Worm (Caenorhabditis elegans) whole organism, young adult: ENCODE data around the gene F44E2.8.

Source experiments
- B0336.3 ChIP-seq: fragments of 200-800 bp; sonication (Bioruptor generic); IDR thresholded peaks from 2 replicates; pipeline ENCODE4 v1.3.6; 2022; ENCODE audit warnings: missing genetic modification characterization, missing compliant biosample characterization
- D2030.7 ChIP-seq: fragments of 200-800 bp; sonication (Bioruptor generic); IDR thresholded peaks from 2 replicates; pipeline ENCODE4 v1.3.6; 2022; ENCODE audit warnings: missing genetic modification reagents, missing genetic modification characterization, missing compliant biosample characterization
- F22D6.2 ChIP-seq: sonication (generic microtip); optimal IDR thresholded peaks from 2 replicates; lab custom pipeline; 2016; ENCODE audit warnings: mild to moderate bottlenecking, missing genetic modification characterization, missing compliant biosample characterization
- F23B12.7 ChIP-seq: sonication (generic microtip); optimal IDR thresholded peaks from 2 replicates; lab custom pipeline; 2017; ENCODE audit warnings: missing genetic modification characterization, mild to moderate bottlenecking, missing compliant biosample characterization, antibody characterized with exemption, moderate library complexity; ENCODE audit not compliant: insufficient read depth
- F37B4.10 ChIP-seq: fragments of 200-800 bp; sonication (Bioruptor generic); IDR thresholded peaks from 2 replicates; pipeline ENCODE4 v1.3.6; 2022; ENCODE audit warnings: missing genetic modification characterization, missing compliant biosample characterization
- F39B2.1 ChIP-seq: fragments of 200-800 bp; sonication (Bioruptor generic); IDR thresholded peaks from 2 replicates; pipeline ENCODE4 v1.3.6; 2022; ENCODE audit warnings: missing genetic modification reagents, missing genetic modification characterization, missing compliant biosample characterization
- T07F8.4 ChIP-seq: sonication (generic microtip); optimal IDR thresholded peaks from 2 replicates; lab custom pipeline; 2016; ENCODE audit warnings: mild to moderate bottlenecking, missing genetic modification characterization, moderate library complexity, missing compliant biosample characterization
- T26A5.8 ChIP-seq: sonication (generic microtip); optimal IDR thresholded peaks from 2 replicates; lab custom pipeline; 2016; ENCODE audit warnings: missing genetic modification characterization, missing compliant biosample characterization
- Y56A3A.18 ChIP-seq: fragments of 200-800 bp; sonication (Bioruptor generic); IDR thresholded peaks from 2 replicates; pipeline ENCODE4 v1.3.6; 2022; ENCODE audit warnings: missing genetic modification reagents, missing genetic modification characterization, missing compliant biosample characterization
- Y79H2A.3 ChIP-seq: fragments of 200-800 bp; sonication (Bioruptor generic); conservative IDR thresholded peaks from 2 replicates; pipeline ENCODE4 v1.3.6; 2022; ENCODE audit warnings: missing genetic modification reagents, missing genetic modification characterization, missing compliant biosample characterization
- Y95B8A.8 ChIP-seq: fragments of 200-800 bp; sonication (Bioruptor generic); IDR thresholded peaks from 2 replicates; pipeline ENCODE4 v1.3.6; 2022; ENCODE audit warnings: missing genetic modification reagents, missing genetic modification characterization, missing compliant biosample characterization
- ZK185.1 ChIP-seq: sonication (generic microtip); optimal IDR thresholded peaks from 2 replicates; lab custom pipeline; 2016; ENCODE audit warnings: mild to moderate bottlenecking, missing genetic modification characterization, missing compliant biosample characterization; ENCODE audit not compliant: poor library complexity, severe bottlenecking
- aptf-2 ChIP-seq: fragments of 200-800 bp; sonication (Bioruptor generic); conservative IDR thresholded peaks from 2 replicates; pipeline ENCODE4 v1.3.6; 2022; ENCODE audit warnings: missing genetic modification reagents, missing genetic modification characterization, missing compliant biosample characterization
- atf-7 ChIP-seq: sonication (generic microtip); optimal IDR thresholded peaks from 2 replicates; lab custom pipeline; 2017; ENCODE audit warnings: mild to moderate bottlenecking, missing genetic modification characterization, missing compliant biosample characterization
- cebp-2 ChIP-seq: fragments of 200-800 bp; sonication (Bioruptor generic); IDR thresholded peaks from 2 replicates; pipeline ENCODE4 v1.3.6; 2022; ENCODE audit warnings: missing genetic modification characterization, missing compliant biosample characterization
- dox-1 ChIP-seq: fragments of 200-800 bp; sonication (Bioruptor generic); IDR thresholded peaks from 2 replicates; pipeline ENCODE4 v1.3.6; 2022; ENCODE audit warnings: missing genetic modification reagents, missing genetic modification characterization, missing compliant biosample characterization
- dpff-1 ChIP-seq: sonication (generic microtip); optimal IDR thresholded peaks from 2 replicates; lab custom pipeline; 2017; ENCODE audit warnings: mild to moderate bottlenecking, missing genetic modification characterization, missing compliant biosample characterization
- gei-17 ChIP-seq: fragments of 200-800 bp; sonication (Bioruptor generic); optimal IDR thresholded peaks from 2 replicates; lab custom pipeline; 2018; ENCODE audit warnings: mild to moderate bottlenecking, missing genetic modification characterization, missing compliant biosample characterization
- him-1 ChIP-seq: sonication (generic microtip); optimal IDR thresholded peaks from 2 replicates; lab custom pipeline; 2016; ENCODE audit warnings: missing genotype, missing genetic modification reagents, missing genetic modification characterization, missing compliant biosample characterization
- hlh-12 ChIP-seq: sonication (generic microtip); optimal IDR thresholded peaks from 2 replicates; lab custom pipeline; 2016; ENCODE audit warnings: missing genetic modification characterization, missing compliant biosample characterization
- hmg-1.2 ChIP-seq: fragments of 200-800 bp; sonication (Bioruptor generic); IDR thresholded peaks from 2 replicates; pipeline ENCODE4 v1.3.6; 2022; ENCODE audit warnings: missing genetic modification reagents, missing genetic modification characterization, missing compliant biosample characterization
- hrde-1 ChIP-seq: sonication (generic microtip); optimal IDR thresholded peaks from 2 replicates; lab custom pipeline; 2016; ENCODE audit warnings: missing genetic modification characterization, mild to moderate bottlenecking, missing compliant biosample characterization, moderate library complexity, missing genotype, missing genetic modification reagents, borderline replicate concordance
- lag-1 ChIP-seq: fragments of 200-800 bp; sonication (Bioruptor generic); IDR thresholded peaks from 2 replicates; pipeline ENCODE4 v1.3.6; 2022; ENCODE audit warnings: missing genetic modification reagents, missing genetic modification characterization, missing compliant biosample characterization
- lin-26 ChIP-seq: fragments of 200-800 bp; sonication (Bioruptor generic); IDR thresholded peaks from 2 replicates; pipeline ENCODE4 v1.3.6; 2022; ENCODE audit warnings: missing genetic modification reagents, missing genetic modification characterization, missing compliant biosample characterization
- lin-40 ChIP-seq: sonication (generic microtip); optimal IDR thresholded peaks from 2 replicates; lab custom pipeline; 2016; ENCODE audit warnings: missing genetic modification characterization, mild to moderate bottlenecking, missing compliant biosample characterization, missing genotype, missing genetic modification reagents
- lir-1 ChIP-seq: fragments of 200-800 bp; sonication (Bioruptor generic); conservative IDR thresholded peaks from 2 replicates; pipeline ENCODE4 v1.3.6; 2022; ENCODE audit warnings: missing genetic modification reagents, missing genetic modification characterization, missing compliant biosample characterization
- mes-4 ChIP-seq: sonication (generic microtip); optimal IDR thresholded peaks from 2 replicates; lab custom pipeline; 2016; ENCODE audit warnings: missing genotype, missing genetic modification characterization, missing compliant biosample characterization
- mxl-1 ChIP-seq: sonication (generic microtip); optimal IDR thresholded peaks from 2 replicates; lab custom pipeline; 2016; ENCODE audit warnings: missing genetic modification characterization, missing compliant biosample characterization
- nfya-1 ChIP-seq: sonication (generic microtip); optimal IDR thresholded peaks from 2 replicates; lab custom pipeline; 2017; ENCODE audit warnings: antibody characterized with exemption, missing compliant biosample characterization, missing genetic modification characterization, borderline replicate concordance; ENCODE audit not compliant: insufficient read depth
- pbrm-1 ChIP-seq: fragments of 200-800 bp; sonication (Bioruptor generic); IDR thresholded peaks from 2 replicates; pipeline ENCODE4 v1.3.6; 2022; ENCODE audit warnings: missing genetic modification reagents, missing genetic modification characterization, missing compliant biosample characterization
- repo-1 ChIP-seq: sonication (generic microtip); optimal IDR thresholded peaks from 2 replicates; lab custom pipeline; 2017; ENCODE audit warnings: mild to moderate bottlenecking, missing genetic modification characterization, missing compliant biosample characterization
- sdz-38 ChIP-seq: sonication (generic microtip); optimal IDR thresholded peaks from 2 replicates; lab custom pipeline; 2016; ENCODE audit warnings: missing genotype, missing genetic modification characterization, missing compliant biosample characterization
- sea-2 ChIP-seq: fragments of 200-800 bp; sonication (Bioruptor generic); IDR thresholded peaks from 2 replicates; pipeline ENCODE4 v1.3.6; 2022; ENCODE audit warnings: missing genetic modification characterization, missing compliant biosample characterization
- snpc-1.1 ChIP-seq: sonication (generic microtip); optimal IDR thresholded peaks from 2 replicates; lab custom pipeline; 2017; ENCODE audit warnings: missing genetic modification characterization, mild to moderate bottlenecking, missing compliant biosample characterization, antibody characterized with exemption, moderate library complexity, missing genotype, missing genetic modification reagents; ENCODE audit not compliant: insufficient read depth
- snpc-1.3 ChIP-seq: sonication (generic microtip); optimal IDR thresholded peaks from 2 replicates; lab custom pipeline; 2017; ENCODE audit warnings: missing genetic modification characterization, mild to moderate bottlenecking, missing compliant biosample characterization, antibody characterized with exemption, moderate library complexity, missing genotype, missing genetic modification reagents; ENCODE audit not compliant: insufficient read depth
- snpc-3.4 ChIP-seq: sonication (generic microtip); optimal IDR thresholded peaks from 2 replicates; lab custom pipeline; 2017; ENCODE audit warnings: missing genetic modification characterization, mild to moderate bottlenecking, missing compliant biosample characterization, antibody characterized with exemption, moderate library complexity, missing genotype, missing genetic modification reagents
- tbp1 ChIP-seq: fragments of 200-800 bp; sonication (Bioruptor generic); optimal IDR thresholded peaks from 2 replicates; lab custom pipeline; 2018; ENCODE audit warnings: mild to moderate bottlenecking, missing genetic modification characterization, missing compliant biosample characterization
- zfh-2 ChIP-seq: fragments of 200-800 bp; sonication (Bioruptor generic); conservative IDR thresholded peaks from 2 replicates; pipeline ENCODE4 v1.3.6; 2022; ENCODE audit warnings: missing genetic modification reagents, missing genetic modification characterization, missing compliant biosample characterization
- zim-3 ChIP-seq: sonication (generic microtip); optimal IDR thresholded peaks from 2 replicates; lab custom pipeline; 2017; ENCODE audit warnings: mild to moderate bottlenecking, missing genetic modification characterization, moderate library complexity, missing compliant biosample characterization
- ztf-18 ChIP-seq: sonication (generic microtip); optimal IDR thresholded peaks from 2 replicates; lab custom pipeline; 2016; ENCODE audit warnings: missing genotype, mild to moderate bottlenecking, missing genetic modification characterization, missing compliant biosample characterization

The F44E2.8 gene

ce11 chrIII:8809245-8809971 lies 40.3 kb downstream of the F44E2.8 start, which contains the start of gene prx-19 (continued):
- TF ChIP-seq ZK185.1 (no peak), zfh-2 (GFP tag; lab: Robert Waterston, UW) (no peak), snpc-1.1 (tag; lab: Kevin White, UChicago) (no peak), pbrm-1 (no peak), repo-1 (tag; lab: Kevin White, UChicago) (no peak), atf-7 (no peak), dpff-1 (no peak), D2030.7 (GFP tag; lab: Robert Waterston, UW) (no peak), F37B4.10 (GFP tag; lab: Robert Waterston, UW) (no peak), cebp-2 (GFP tag; lab: Robert Waterston, UW) (no peak), lin-40 (tag; lab: Kevin White, UChicago) (no peak), zim-3 (tag; lab: Kevin White, UChicago) (no peak), snpc-1.3 (tag; lab: Kevin White, UChicago) (no peak), sdz-38 (no peak), F39B2.1 (GFP tag; lab: Robert Waterston, UW) (no peak), F23B12.7 (peak; percentile 22)

DNA sequence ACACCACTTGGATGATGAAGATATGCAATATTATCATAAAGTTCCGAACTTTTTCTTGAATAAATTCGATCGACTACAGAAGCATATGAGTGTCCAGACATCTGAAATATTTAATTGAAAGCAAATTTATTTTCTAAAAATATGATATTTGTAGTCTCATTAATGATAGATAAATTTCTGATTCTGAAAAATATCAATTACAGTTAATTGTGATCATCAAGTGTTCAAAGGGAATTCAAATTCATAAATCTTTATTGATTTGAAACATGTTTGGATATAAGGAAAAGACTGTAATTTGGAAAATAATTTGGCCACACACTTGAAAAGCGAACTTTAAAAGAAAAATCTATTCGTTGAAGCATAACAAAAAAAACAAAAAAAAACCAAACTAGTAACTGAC lies 42.4 kb downstream of the F44E2.8 start, which contains the start of gene F54F2.7:
Gene F54F2.7, minus strand, starts transcription at position 101 of the 400 bp plus-strand sequence.
- TF ChIP-seq aptf-2 (GFP tag; lab: Robert Waterston, UW) (no peak), tbp1 (GFP tag; lab: Kevin White, UChicago) (no peak), lag-1 (no peak), hrde-1 (tag; lab: Kevin White, UChicago) (no peak), sea-2 (no peak), ztf-18 (tag; lab: Kevin White, UChicago) (no peak)

- TF ChIP-seq dox-1 (GFP tag; lab: Robert Waterston, UW), result 0 out of 2 replicates have a peak, but pooled peaks have one; percentile 11
- TF ChIP-seq nfya-1 (tag; lab: Kevin White, UChicago), result no peak
- 0 out of 2 replicates have a peak, but pooled peaks have one; percentile 35 for TF ChIP-seq Y56A3A.18 (GFP tag; lab: Robert Waterston, UW)
- 0 out of 2 replicates have a peak, but pooled peaks have one; percentile 51 for TF ChIP-seq Y95B8A.8 (GFP tag; lab: Robert Waterston, UW)
- TF ChIP-seq T26A5.8 (tag; lab: Kevin White, UChicago), result no peak
These were observed 43.9 kb downstream of the F44E2.8 start for ce11 chrIII:8805815-8806214.

ce11 chrIII:8801864-8802818 lies 47.5 kb downstream of the F44E2.8 start:
- TF ChIP-seq B0336.3 (peak; percentile 94), gei-17 (GFP tag; lab: Kevin White, UChicago) (peak; percentile 73), hmg-1.2 (GFP tag; lab: Robert Waterston, UW) (peak; percentile 91), T07F8.4 (tag; lab: Kevin White, UChicago) (no peak), hlh-12 (tag; lab: Kevin White, UChicago) (no peak), repo-1 (tag; lab: Kevin White, UChicago) (peak; percentile 46), lir-1 (GFP tag; lab: Robert Waterston, UW) (peak; percentile 49; the same call in 1 of the 2 replicates), Y79H2A.3 (GFP tag; lab: Robert Waterston, UW) (no peak), lin-26 (GFP tag; lab: Robert Waterston, UW) (peak; percentile 75; the same call in 1 of the 2 replicates), mxl-1 (tag; lab: Kevin White, UChicago) (no peak), snpc-3.4 (tag; lab: Kevin White, UChicago) (peak; percentile 53), mes-4 (no peak), snpc-1.1 (tag; lab: Kevin White, UChicago) (peak; percentile 57), F23B12.7 (peak; percentile 80), F22D6.2 (peak; percentile 77), him-1 (tag; lab: Kevin White, UChicago) (no peak), ztf-18 (tag; lab: Kevin White, UChicago) (peak; percentile 77)
